Fruit fly (Drosophila melanogaster) whole organism, embryonic: Measurements from ENCODE around the gene CG5104.

ENCODE experiments used
- Ada2b ChIP-seq: fragments of 200-800 bp; sonication (Bioruptor generic); IDR thresholded peaks from 2 replicates; pipeline ENCODE4 v1.3.6; 2022; ENCODE audit warnings: missing biosample characterization, missing genetic modification characterization
- Asciz ChIP-seq: fragments of 200-800 bp; sonication (Bioruptor generic); optimal IDR thresholded peaks from 2 replicates; lab custom pipeline; 2017; ENCODE audit warnings: missing biosample characterization, mild to moderate bottlenecking, missing genetic modification characterization, missing genetic modification reagents
- Atf-2 ChIP-seq: fragments of 200-800 bp; sonication (Bioruptor generic); optimal IDR thresholded peaks from 2 replicates; lab custom pipeline; 2016; ENCODE audit warnings: missing biosample characterization, missing genetic modification characterization
- B-H2 ChIP-seq: fragments of 200-800 bp; sonication (Bioruptor generic); optimal IDR thresholded peaks from 2 replicates; lab custom pipeline; 2018; ENCODE audit warnings: missing biosample characterization, mild to moderate bottlenecking, missing genetic modification characterization
- CG10565 ChIP-seq: fragments of 200-800 bp; sonication (Bioruptor generic); optimal IDR thresholded peaks from 3 replicates; lab custom pipeline; 2016; ENCODE audit warnings: missing biosample characterization, mild to moderate bottlenecking, missing genetic modification characterization
- CG10654 ChIP-seq: fragments of 200-800 bp; sonication (Bioruptor generic); optimal IDR thresholded peaks from 2 replicates; lab custom pipeline; 2016; ENCODE audit warnings: missing biosample characterization, missing genetic modification characterization
- CG12071 ChIP-seq: fragments of 200-800 bp; sonication (Bioruptor generic); optimal IDR thresholded peaks from 3 replicates; lab custom pipeline; 2018; ENCODE audit warnings: missing biosample characterization, mild to moderate bottlenecking, missing genetic modification characterization
- CG1233 ChIP-seq: fragments of 200-800 bp; sonication (Bioruptor generic); optimal IDR thresholded peaks from 4 replicates; lab custom pipeline; 2018; ENCODE audit warnings: missing biosample characterization, mild to moderate bottlenecking, missing genetic modification characterization
- CG15479 ChIP-seq: fragments of 200-800 bp; sonication (Bioruptor generic); optimal IDR thresholded peaks from 3 replicates; lab custom pipeline; 2019; ENCODE audit warnings: missing biosample characterization, mild to moderate bottlenecking, missing genetic modification characterization, moderate library complexity
- CG16863 ChIP-seq: fragments of 200-800 bp; sonication (Bioruptor generic); optimal IDR thresholded peaks from 3 replicates; lab custom pipeline; 2016; ENCODE audit warnings: missing biosample characterization, missing genetic modification characterization
- CG17361 ChIP-seq: fragments of 200-800 bp; sonication (Bioruptor generic); IDR thresholded peaks from 3 replicates; pipeline ENCODE4 v1.3.6; 2022; ENCODE audit warnings: missing biosample characterization, missing genetic modification characterization
- CG1792 ChIP-seq: fragments of 200-800 bp; sonication (Bioruptor generic); optimal IDR thresholded peaks from 2 replicates; lab custom pipeline; 2016; ENCODE audit warnings: missing biosample characterization, missing genetic modification characterization
- CG2199 ChIP-seq: fragments of 200-800 bp; sonication (Bioruptor generic); IDR thresholded peaks from 3 replicates; pipeline ENCODE4 v1.3.6; 2022; ENCODE audit warnings: missing biosample characterization, missing genetic modification characterization
- CG32767 ChIP-seq: fragments of 200-800 bp; sonication (Bioruptor generic); IDR thresholded peaks from 2 replicates; pipeline ENCODE4 v1.3.6; 2022; ENCODE audit warnings: missing biosample characterization, missing genetic modification characterization
- CG32772 ChIP-seq: fragments of 200-800 bp; sonication (Bioruptor generic); IDR thresholded peaks from 2 replicates; pipeline ENCODE4 v1.3.6; 2022; ENCODE audit warnings: missing biosample characterization, missing genetic modification characterization
- CG33213 ChIP-seq: fragments of 200-800 bp; sonication (Bioruptor generic); optimal IDR thresholded peaks from 3 replicates; lab custom pipeline; 2016; ENCODE audit warnings: missing biosample characterization, missing genetic modification characterization
- CG3995 ChIP-seq: fragments of 200-800 bp; sonication (Bioruptor generic); optimal IDR thresholded peaks from 3 replicates; lab custom pipeline; 2016; ENCODE audit warnings: missing biosample characterization, missing genetic modification characterization
- CG5953 ChIP-seq: fragments of 200-800 bp; sonication (Bioruptor generic); IDR thresholded peaks from 2 replicates; pipeline ENCODE4 v1.3.6; 2022; ENCODE audit warnings: missing biosample characterization, missing genetic modification characterization
- CG6254 ChIP-seq: fragments of 200-800 bp; sonication (Bioruptor generic); optimal IDR thresholded peaks from 3 replicates; lab custom pipeline; 2017; ENCODE audit warnings: mild to moderate bottlenecking, missing biosample characterization, missing genetic modification reagents, missing genetic modification characterization
- CG7928 ChIP-seq: fragments of 200-800 bp; sonication (Bioruptor generic); optimal IDR thresholded peaks from 2 replicates; lab custom pipeline; 2017; ENCODE audit warnings: missing biosample characterization, mild to moderate bottlenecking, missing genetic modification characterization
- CTCF ChIP-seq: fragments of 200-800 bp; sonication (Bioruptor generic); optimal IDR thresholded peaks from 2 replicates; lab custom pipeline; 2017; ENCODE audit warnings: missing biosample characterization, mild to moderate bottlenecking, missing genetic modification characterization, moderate library complexity
- CkIIα-i1 ChIP-seq: fragments of 200-800 bp; sonication (Bioruptor generic); IDR thresholded peaks from 2 replicates; pipeline ENCODE4 v1.3.6; 2022; ENCODE audit warnings: missing biosample characterization, missing genetic modification characterization
- CoRest ChIP-seq: fragments of 200-800 bp; sonication (Bioruptor generic); optimal IDR thresholded peaks from 3 replicates; lab custom pipeline; 2018; ENCODE audit warnings: missing biosample characterization, mild to moderate bottlenecking, missing genetic modification characterization, moderate library complexity
- Dfd ChIP-seq, 2 experiments: fragments of >200 bp; optimal IDR thresholded peaks; 2 replicates each; lab custom pipeline; 2017; ENCODE audit warnings: missing biosample characterization in 2 of 2, missing genetic modification characterization in 2 of 2
- Fer3 ChIP-seq: fragments of 200-800 bp; sonication (Bioruptor generic); optimal IDR thresholded peaks from 2 replicates; lab custom pipeline; 2018; ENCODE audit warnings: missing biosample characterization, mild to moderate bottlenecking, missing genetic modification characterization, moderate library complexity
- Hand ChIP-seq: fragments of 200-800 bp; sonication (Bioruptor generic); optimal IDR thresholded peaks from 2 replicates; lab custom pipeline; 2017; ENCODE audit warnings: mild to moderate bottlenecking, missing biosample characterization, missing genetic modification reagents, missing genetic modification characterization
- Hey ChIP-seq: fragments of 200-800 bp; sonication (Bioruptor generic); optimal IDR thresholded peaks from 3 replicates; lab custom pipeline; 2018; ENCODE audit warnings: missing biosample characterization, mild to moderate bottlenecking, missing genetic modification characterization
- Jarid2 ChIP-seq: fragments of 200-800 bp; sonication (Bioruptor generic); optimal IDR thresholded peaks from 3 replicates; lab custom pipeline; 2017; ENCODE audit warnings: mild to moderate bottlenecking, missing biosample characterization, missing genetic modification reagents, missing genetic modification characterization
- Kr ChIP-seq: fragments of 200-800 bp; sonication (Bioruptor generic); optimal IDR thresholded peaks from 2 replicates; lab custom pipeline; 2017; ENCODE audit warnings: missing biosample characterization, mild to moderate bottlenecking, missing genetic modification characterization
- MESR4 ChIP-seq: fragments of 200-800 bp; sonication (Bioruptor generic); optimal IDR thresholded peaks from 2 replicates; lab custom pipeline; 2018; ENCODE audit warnings: missing biosample characterization, mild to moderate bottlenecking, missing genetic modification characterization, moderate library complexity
- NC2β ChIP-seq: fragments of 200-800 bp; sonication (Bioruptor generic); optimal IDR thresholded peaks from 2 replicates; lab custom pipeline; 2016; ENCODE audit warnings: missing biosample characterization, missing genetic modification characterization
- NFAT ChIP-seq: fragments of 200-800 bp; sonication (Bioruptor generic); IDR thresholded peaks from 2 replicates; pipeline ENCODE4 v1.3.6; 2022; ENCODE audit warnings: missing biosample characterization, missing genetic modification characterization
- Nf-YA ChIP-seq: fragments of 200-800 bp; sonication (Bioruptor generic); IDR thresholded peaks from 2 replicates; pipeline ENCODE4 v1.3.6; 2022; ENCODE audit warnings: missing biosample characterization, missing genetic modification characterization
- PHDP ChIP-seq: fragments of 200-800 bp; sonication (Bioruptor generic); optimal IDR thresholded peaks from 3 replicates; lab custom pipeline; 2018; ENCODE audit warnings: missing biosample characterization, mild to moderate bottlenecking, missing genetic modification characterization, moderate library complexity
- Ptx1 ChIP-seq: fragments of 200-800 bp; sonication (Bioruptor generic); IDR thresholded peaks from 2 replicates; pipeline ENCODE4 v1.3.6; 2022; ENCODE audit warnings: missing biosample characterization, missing genetic modification characterization
- Sry-δ ChIP-seq: fragments of 200-800 bp; sonication (Bioruptor generic); optimal IDR thresholded peaks from 2 replicates; lab custom pipeline; 2016; ENCODE audit warnings: missing biosample characterization, missing genetic modification characterization
- YL-1 ChIP-seq: fragments of 200-800 bp; sonication (Bioruptor generic); optimal IDR thresholded peaks from 3 replicates; lab custom pipeline; 2017; ENCODE audit warnings: missing biosample characterization, mild to moderate bottlenecking, missing genetic modification characterization
- ab ChIP-seq: fragments of 200-800 bp; sonication (Bioruptor generic); optimal IDR thresholded peaks from 2 replicates; lab custom pipeline; 2016; ENCODE audit warnings: missing biosample characterization, missing genetic modification characterization
- amos ChIP-seq: fragments of 200-800 bp; sonication (Bioruptor generic); IDR thresholded peaks from 2 replicates; pipeline ENCODE4 v1.3.6; 2022; ENCODE audit warnings: missing biosample characterization, missing genetic modification characterization; ENCODE audit not compliant: partially characterized antibody
- bab2 ChIP-seq: fragments of 200-800 bp; sonication (Bioruptor generic); optimal IDR thresholded peaks from 2 replicates; lab custom pipeline; 2016; ENCODE audit warnings: missing biosample characterization, missing genetic modification characterization
- dmrt11E ChIP-seq: fragments of 200-800 bp; sonication (Bioruptor generic); optimal IDR thresholded peaks from 3 replicates; lab custom pipeline; 2018; ENCODE audit warnings: missing biosample characterization, mild to moderate bottlenecking, missing genetic modification characterization, moderate library complexity
- dmrt99B ChIP-seq: fragments of 200-800 bp; sonication (Bioruptor generic); optimal IDR thresholded peaks from 2 replicates; lab custom pipeline; 2018; ENCODE audit warnings: missing biosample characterization, mild to moderate bottlenecking, missing genetic modification characterization, moderate library complexity
- fd64A ChIP-seq: fragments of 200-800 bp; sonication (Bioruptor generic); optimal IDR thresholded peaks from 3 replicates; lab custom pipeline; 2018; ENCODE audit warnings: missing biosample characterization, mild to moderate bottlenecking, missing genetic modification characterization
- fu2 ChIP-seq: fragments of 200-800 bp; sonication (Bioruptor generic); optimal IDR thresholded peaks from 2 replicates; lab custom pipeline; 2016; ENCODE audit warnings: missing biosample characterization, missing genetic modification characterization
- lbe ChIP-seq: fragments of 200-800 bp; sonication (Bioruptor generic); optimal IDR thresholded peaks from 2 replicates; lab custom pipeline; 2016; ENCODE audit warnings: missing biosample characterization, mild to moderate bottlenecking, missing genetic modification characterization
- sc ChIP-seq, 3 experiments: fragments of >200 bp in 2 of 3; fragments of 200-800 bp in 1 of 3; sonication (Bioruptor generic) in 1 of 3; optimal IDR thresholded peaks; 2 replicates in 2 of 3; 3 replicates in 1 of 3; lab custom pipeline; 2017; ENCODE audit warnings: mild to moderate bottlenecking in 1 of 3, missing biosample characterization in 1 of 3, missing genetic modification characterization in 1 of 3, missing genetic modification reagents in 1 of 3
- sim ChIP-seq: fragments of 200-800 bp; sonication (Bioruptor generic); IDR thresholded peaks from 2 replicates; pipeline ENCODE4 v1.3.6; 2022; ENCODE audit warnings: missing biosample characterization, missing genetic modification characterization
- ssp ChIP-seq: fragments of 200-800 bp; sonication (Bioruptor generic); IDR thresholded peaks from 2 replicates; pipeline ENCODE4 v1.3.6; 2022; ENCODE audit warnings: missing biosample characterization, missing genetic modification characterization
- tup ChIP-seq: fragments of 200-800 bp; sonication (Bioruptor generic); optimal IDR thresholded peaks from 2 replicates; lab custom pipeline; 2016; ENCODE audit warnings: missing biosample characterization, mild to moderate bottlenecking, missing genetic modification characterization, moderate library complexity
- twi ChIP-seq: fragments of 200-800 bp; optimal IDR thresholded peaks from 2 replicates; lab custom pipeline; 2019; ENCODE audit warnings: missing biosample characterization, mild to moderate bottlenecking, missing genetic modification characterization, moderate library complexity

The CG5104 gene

DNA sequence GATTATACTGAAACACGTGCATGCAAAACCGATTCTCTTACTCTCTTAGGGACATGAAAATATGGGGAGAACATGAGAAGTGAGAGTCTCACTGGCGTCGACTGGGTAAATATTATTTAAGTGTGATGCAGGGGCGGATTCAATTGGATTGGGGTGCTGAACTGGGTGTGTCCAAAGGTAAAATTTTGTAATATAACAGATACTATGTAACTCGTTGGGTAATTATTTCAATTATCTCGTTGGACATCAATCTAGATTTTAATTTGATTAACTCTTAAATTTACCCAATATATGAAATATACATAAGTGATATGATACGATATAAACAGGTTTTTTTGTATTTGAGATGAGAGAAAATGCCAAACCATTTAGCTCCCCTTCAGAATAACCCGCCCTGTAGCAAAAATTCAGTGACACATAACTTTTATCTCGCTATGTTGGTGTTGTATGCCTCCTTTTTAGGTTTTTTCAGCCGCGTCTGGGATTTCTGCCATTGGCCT lies 12.6 kb upstream of the CG5104 start (continued):
- TF ChIP-seq fd64A (GFP tag; lab: Kevin White, UChicago): peak; percentile 58
- TF ChIP-seq Atf-2: peak; percentile 83
- TF ChIP-seq B-H2 (GFP tag; lab: Kevin White, UChicago): peak; percentile 96
- peak; percentile 94 for TF ChIP-seq fu2
- TF ChIP-seq CG15479 (GFP tag; lab: Kevin White, UChicago): no peak
- TF ChIP-seq CG12071: peak; percentile 81
- TF ChIP-seq YL-1 (GFP tag; lab: Kevin White, UChicago): peak; percentile 63
- peak; percentile 90 for TF ChIP-seq CG10654 (GFP tag; lab: Kevin White, UChicago)
- peak; percentile 82 for TF ChIP-seq CG16863
- peak; percentile 82 for TF ChIP-seq NC2β (GFP tag; lab: Kevin White, UChicago)
- TF ChIP-seq Ada2b (GFP tag; lab: Robert Waterston, UW): peak; percentile 94
- peak; percentile 96 for TF ChIP-seq PHDP (tag; lab: Kevin White, UChicago)
- peak in 1 of 2 experiments; percentile 94 for TF ChIP-seq Dfd (GFP tag; optimal IDR thresholded peaks at IDR 0.05; lab: Kevin White, UChicago)
- peak; percentile 59; the same call in 1 of the 2 replicates for TF ChIP-seq amos
- peak; percentile 34 for TF ChIP-seq CTCF
- TF ChIP-seq CG1233 (GFP tag; lab: Kevin White, UChicago): peak; percentile 93
- TF ChIP-seq Jarid2 (GFP tag; lab: Kevin White, UChicago): peak; percentile 74
- peak; percentile 89 for TF ChIP-seq Hand (GFP tag; lab: Kevin White, UChicago)
- peak; percentile 93 for TF ChIP-seq CG17361
- TF ChIP-seq CG1792 (GFP tag; lab: Kevin White, UChicago): peak; percentile 89
- peak; percentile 18 for TF ChIP-seq CG10565 (GFP tag; lab: Kevin White, UChicago)
- peak; percentile 60 for TF ChIP-seq Sry-δ (GFP tag; lab: Kevin White, UChicago)
- TF ChIP-seq Hey (tag; lab: Kevin White, UChicago): peak; percentile 78
- peak; percentile 81 for TF ChIP-seq Asciz (GFP tag; lab: Kevin White, UChicago)
- TF ChIP-seq Fer3 (tag; lab: Kevin White, UChicago): peak; percentile 96
- peak; percentile 84; the same call in 2 of the 3 replicates for TF ChIP-seq CG2199 (GFP tag; lab: Robert Waterston, UW)
- TF ChIP-seq CkIIα-i1 (GFP tag; lab: Robert Waterston, UW): peak; percentile 54; the same call in 1 of the 2 replicates
- peak; percentile 78 for TF ChIP-seq dmrt11E
- TF ChIP-seq ab (GFP tag; lab: Kevin White, UChicago): peak; percentile 80
- TF ChIP-seq CG6254 (GFP tag; lab: Kevin White, UChicago): peak; percentile 74
- peak; percentile 94 for TF ChIP-seq bab2 (GFP tag; lab: Kevin White, UChicago)
- peak; percentile 95 for TF ChIP-seq CoRest (tag; lab: Kevin White, UChicago)
- TF ChIP-seq CG33213 (GFP tag; lab: Kevin White, UChicago): peak; percentile 81
- peak; percentile 78 for TF ChIP-seq CG5953 (GFP tag; lab: Robert Waterston, UW)
- peak; percentile 95 for TF ChIP-seq Ptx1 (GFP tag; lab: Robert Waterston, UW)
- TF ChIP-seq tup (GFP tag; lab: Kevin White, UChicago): peak; percentile 80
- TF ChIP-seq dmrt99B: peak; percentile 93
- peak; percentile 57; the same call in 1 of the 2 replicates for TF ChIP-seq Nf-YA (GFP tag; lab: Robert Waterston, UW)
- peak; percentile 86 for TF ChIP-seq ssp (GFP tag; lab: Robert Waterston, UW)
- TF ChIP-seq NFAT (GFP tag; lab: Robert Waterston, UW): peak; percentile 98
- TF ChIP-seq CG32772: peak; percentile 92
- peak; percentile 82 for TF ChIP-seq CG32767
- TF ChIP-seq CG3995: peak; percentile 79
- peak; percentile 81 for TF ChIP-seq lbe (GFP tag; lab: Kevin White, UChicago)
- no peak for TF ChIP-seq Kr (GFP tag; lab: Kevin White, UChicago)
- peak; percentile 14 for TF ChIP-seq MESR4 (GFP tag; lab: Kevin White, UChicago)
- TF ChIP-seq twi: no peak
- TF ChIP-seq CG7928: peak; percentile 74
- peak; percentile 64; the same call in 1 of the 2 replicates for TF ChIP-seq sim
- TF ChIP-seq sc (optimal IDR thresholded peaks at IDR 0.05; lab: Kevin White, UChicago): no peak
- peak; percentile 49 for TF ChIP-seq sc (GFP tag; optimal IDR thresholded peaks at IDR 0.05; lab: Kevin White, UChicago)
